Worm (Caenorhabditis elegans): ENCODE results near the gene tdc-1.

The tdc-1 gene

DNA sequence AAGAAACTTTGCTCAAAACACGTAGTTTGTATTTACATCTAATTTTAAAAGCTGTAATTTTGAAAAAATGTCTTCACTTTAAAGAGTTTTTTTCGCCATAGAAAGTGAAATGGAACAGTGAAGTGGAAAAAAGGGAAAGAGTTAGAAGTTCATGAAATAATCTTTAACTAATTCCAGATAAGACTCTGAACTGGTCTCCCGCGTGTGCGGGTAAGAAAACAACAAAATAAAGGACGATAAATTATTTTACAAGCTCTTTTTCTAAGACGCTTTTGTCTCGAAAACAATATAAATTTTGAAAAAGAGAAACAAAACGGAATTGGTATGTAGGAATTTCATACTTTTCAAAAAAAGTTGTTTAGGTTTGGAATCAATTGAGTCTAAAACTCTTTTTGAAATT, 46.3 kb downstream of the tdc-1 start:
- no peak for TF ChIP-seq unc-3 (GFP tag; conservative IDR thresholded peaks at IDR 0.05)
- TF ChIP-seq unc-3 (tag; optimal IDR thresholded peaks at IDR 0.05), result no peak
- no peak for TF ChIP-seq gmeb-2 (tag; optimal IDR thresholded peaks at IDR 0.05)
- no peak for TF ChIP-seq C38D4.7 (GFP tag; optimal IDR thresholded peaks at IDR 0.05)
- TF ChIP-seq ceh-14 (tag; optimal IDR thresholded peaks at IDR 0.05), result no peak
- no peak for TF ChIP-seq ama-1 (optimal IDR thresholded peaks at IDR 0.05)
- TF ChIP-seq hlh-13 (GFP tag; optimal IDR thresholded peaks at IDR 0.05), result no peak
- TF ChIP-seq ztf-16 (tag; optimal IDR thresholded peaks at IDR 0.05), result no peak
- TF ChIP-seq zip-5 (tag; optimal IDR thresholded peaks at IDR 0.05), result no peak
- no peak for TF ChIP-seq T23F11.4 (GFP tag; optimal IDR thresholded peaks at IDR 0.05)
- no peak for TF ChIP-seq K02D7.2 (tag; optimal IDR thresholded peaks at IDR 0.05)
- no peak for TF ChIP-seq F13H6.1 (tag; optimal IDR thresholded peaks at IDR 0.05)
- TF ChIP-seq dmd-4 (tag; optimal IDR thresholded peaks at IDR 0.05; ENCODE audit: borderline replicate concordance), result no peak
- no peak for TF ChIP-seq sdc-2 (tag; optimal IDR thresholded peaks at IDR 0.05)
- no peak for TF ChIP-seq eyg-1 (tag; optimal IDR thresholded peaks at IDR 0.05)
- TF ChIP-seq elt-2 (tag; optimal IDR thresholded peaks at IDR 0.05), result no peak
- no peak for TF ChIP-seq pat-9 (tag; optimal IDR thresholded peaks at IDR 0.05)

DNA sequence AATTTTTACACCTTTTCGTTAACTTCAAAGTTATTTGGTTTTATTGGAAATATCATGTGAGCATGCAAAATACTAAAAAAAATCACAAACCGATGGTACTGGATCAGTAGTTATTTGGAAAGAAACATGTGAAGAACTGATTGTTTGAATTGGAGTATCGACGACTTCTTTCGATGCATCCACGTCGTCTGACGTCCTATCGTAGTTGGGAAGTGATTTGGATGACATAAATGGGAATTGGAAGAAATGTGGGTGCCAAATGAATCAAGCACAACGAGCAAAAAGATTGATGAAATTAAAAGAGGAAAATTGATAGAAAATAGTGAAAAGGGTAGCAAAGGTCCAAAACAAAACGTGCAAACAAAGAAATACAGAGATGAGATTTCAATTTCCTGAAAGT, 50.8 kb downstream of the tdc-1 start, which contains the start of gene shw-1:
Gene shw-1 (minus strand): TSS at position 228 of the 400 bp plus-strand sequence.
- TF ChIP-seq ets-4 (tag; optimal IDR thresholded peaks at IDR 0.05) (no peak), ahr-1 (tag; optimal IDR thresholded peaks at IDR 0.05) (no peak), ceh-6 (GFP tag; optimal IDR thresholded peaks at IDR 0.05) (no peak), rnt-1 (tag; optimal IDR thresholded peaks at IDR 0.05) (no peak), ref-2 (tag; optimal IDR thresholded peaks at IDR 0.05) (no peak), nhr-11 (tag; optimal IDR thresholded peaks at IDR 0.05) (no peak)
